Worm (Caenorhabditis elegans): ENCODE data around the gene R10E4.1.
A peak's percentile ranks its signal among the peaks of the same experiment; 100 is the strongest.

Gene R10E4.1

DNA sequence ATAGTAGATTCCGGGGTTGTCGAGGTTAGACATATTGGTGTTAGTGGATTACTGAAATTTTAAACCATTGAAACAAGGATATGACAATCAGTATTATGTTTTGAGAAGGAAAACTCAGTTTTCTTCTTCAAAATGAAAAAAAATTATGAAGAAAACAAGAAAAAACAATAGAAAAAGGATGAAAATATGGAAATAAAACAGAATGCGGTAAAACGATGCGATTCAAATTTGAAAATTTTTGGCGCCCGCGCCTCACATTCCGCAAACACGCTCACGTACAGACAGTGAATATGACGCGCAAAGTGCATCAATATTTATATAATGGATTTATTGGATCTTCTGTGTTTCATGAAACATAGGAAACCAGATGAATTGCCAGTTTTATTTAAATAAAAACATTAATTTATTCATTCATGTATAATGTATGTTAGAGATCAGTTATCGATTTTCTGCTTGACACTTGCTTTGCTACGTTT, 21.7 kb downstream of the R10E4.1 start, which contains the start of gene mcm-5 (continued):
- TF ChIP-seq D2030.7 (GFP tag; IDR thresholded peaks at IDR 0.05) (peak; percentile 74; the same call in 1 of the 2 replicates), T26A5.8 (tag; optimal IDR thresholded peaks at IDR 0.05) (no peak), hsf-1 (GFP tag; IDR thresholded peaks at IDR 0.05) (0 out of 2 replicates have a peak, but pooled peaks have one; percentile 21), lsl-1 (GFP tag; optimal IDR thresholded peaks at IDR 0.05) (peak; percentile 74), rpc-1 (optimal IDR thresholded peaks at IDR 0.05) (no peak), rpc-1 (tag; optimal IDR thresholded peaks at IDR 0.05) (no peak), lir-1 (GFP tag; conservative IDR thresholded peaks at IDR 0.05) (no peak), snpc-4 (GFP tag; optimal IDR thresholded peaks at IDR 0.05) (peak; percentile 9), snpc-4 (tag; optimal IDR thresholded peaks at IDR 0.05) (no peak), cebp-1 (GFP tag; IDR thresholded peaks at IDR 0.05) (no peak), cebp-1 (tag; optimal IDR thresholded peaks at IDR 0.05) (no peak), mel-28 (tag; optimal IDR thresholded peaks at IDR 0.05; ENCODE audit: borderline replicate concordance) (no peak), nhr-179 (tag; optimal IDR thresholded peaks at IDR 0.05) (no peak), ceh-91 (GFP tag; IDR thresholded peaks at IDR 0.05) (peak; percentile 70), rcor-1 (GFP tag; IDR thresholded peaks at IDR 0.05) (no peak), madf-3 (GFP tag; IDR thresholded peaks at IDR 0.05) (peak; percentile 85), xnd-1 (tag; optimal IDR thresholded peaks at IDR 0.05) (peak; percentile 59), mcd-1 (GFP tag; IDR thresholded peaks at IDR 0.05) (no peak), bed-1 (GFP tag; IDR thresholded peaks at IDR 0.05) (no peak), chd-7 (tag; optimal IDR thresholded peaks at IDR 0.05) (no peak), pbrm-1 (GFP tag; IDR thresholded peaks at IDR 0.05) (no peak), ztf-3 (GFP tag; optimal IDR thresholded peaks at IDR 0.05) (no peak), akir-1 (GFP tag; optimal IDR thresholded peaks at IDR 0.05) (no peak), K11D2.4 (GFP tag; IDR thresholded peaks at IDR 0.05) (no peak), let-607 (tag; optimal IDR thresholded peaks at IDR 0.05) (no peak), dox-1 (GFP tag; IDR thresholded peaks at IDR 0.05) (no peak), B0019.2 (GFP tag; conservative IDR thresholded peaks at IDR 0.05) (0 out of 2 replicates have a peak, but pooled peaks have one; percentile 21), lin-26 (GFP tag; IDR thresholded peaks at IDR 0.05) (no peak), dpl-1 (GFP tag; optimal IDR thresholded peaks at IDR 0.05) (peak; percentile 89), gei-17 (GFP tag; optimal IDR thresholded peaks at IDR 0.05) (no peak), ztf-26 (tag; optimal IDR thresholded peaks at IDR 0.05) (no peak), F55B11.4 (tag; optimal IDR thresholded peaks at IDR 0.05; ENCODE audit: borderline replicate concordance, insufficient read depth) (no peak), let-526 (GFP tag; IDR thresholded peaks at IDR 0.05) (no peak), ztf-6 (GFP tag; IDR thresholded peaks at IDR 0.05) (no peak), F57C9.4 (tag; optimal IDR thresholded peaks at IDR 0.05) (no peak), F39B2.1 (GFP tag; IDR thresholded peaks at IDR 0.05) (no peak), C06A6.2 (GFP tag; conservative IDR thresholded peaks at IDR 0.05) (no peak)

DNA sequence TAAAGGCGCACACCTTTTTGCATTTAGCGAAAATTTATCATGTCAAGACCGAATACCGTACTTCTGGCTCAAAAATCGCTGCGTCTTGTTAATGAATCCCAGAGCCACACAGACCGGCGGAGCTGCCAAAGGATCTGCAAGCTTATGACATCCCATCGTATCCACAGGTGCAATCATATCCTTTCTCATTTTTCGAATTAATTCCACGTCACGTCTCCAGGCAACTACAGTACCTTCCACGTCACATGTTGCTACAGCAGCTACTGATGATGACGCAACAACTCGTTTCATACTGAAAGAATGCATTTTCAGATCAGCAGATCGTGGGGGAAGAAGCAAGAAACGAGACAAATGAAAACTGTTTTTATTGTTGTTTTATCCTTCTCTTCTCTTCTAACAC, 23.6 kb downstream of the R10E4.1 start, which contains the start of gene R10E4.6:
TSS of gene R10E4.6 (plus strand) at position 301 of the 400 bp plus-strand sequence.
- TF ChIP-seq ceh-27 (GFP tag; optimal IDR thresholded peaks at IDR 0.05) (no peak), bed-1 (GFP tag; IDR thresholded peaks at IDR 0.05) (no peak), ztf-3 (GFP tag; optimal IDR thresholded peaks at IDR 0.05) (no peak), T26A5.8 (tag; optimal IDR thresholded peaks at IDR 0.05) (no peak), attf-5 (GFP tag; optimal IDR thresholded peaks at IDR 0.05) (no peak), F23B12.7 (tag; optimal IDR thresholded peaks at IDR 0.05; ENCODE audit: insufficient read depth) (no peak), F52B5.7 (tag; optimal IDR thresholded peaks at IDR 0.05) (no peak), athp-1 (tag; optimal IDR thresholded peaks at IDR 0.05) (no peak), madf-6 (GFP tag; IDR thresholded peaks at IDR 0.05) (no peak)

Data from whole organism, young adult.